Fruit fly (Drosophila melanogaster): ENCODE data around the gene CG42832.

- TF ChIP-seq pad (GFP tag; optimal IDR thresholded peaks at IDR 0.05) (no peak), CG1620 (GFP tag; optimal IDR thresholded peaks at IDR 0.05) (no peak), CG12768 (GFP tag; optimal IDR thresholded peaks at IDR 0.05) (no peak), cic (GFP tag; optimal IDR thresholded peaks at IDR 0.05) (no peak)
Observed at dm6 chr3L:11630684-11631083, 20.7 kb downstream of the CG42832 start.

Data from whole organism, adult.